Fruit fly (Drosophila melanogaster) whole organism, prepupa: ENCODE data around the gene CG31051.

Experiments used
- Blimp-1 ChIP-seq: fragments of 200-800 bp; sonication (Bioruptor generic); optimal IDR thresholded peaks from 3 replicates; lab custom pipeline; 2017; ENCODE audit warnings: missing biosample characterization, missing genetic modification characterization, mild to moderate bottlenecking, moderate library complexity, missing genetic modification reagents
- CG11294 ChIP-seq: fragments of 200-800 bp; sonication (Bioruptor generic); IDR thresholded peaks from 2 replicates; pipeline ENCODE4 v1.3.6; 2022; ENCODE audit warnings: missing biosample characterization, missing genetic modification characterization
- CG11762 ChIP-seq: fragments of 200-800 bp; sonication (Bioruptor generic); optimal IDR thresholded peaks from 3 replicates; lab custom pipeline; 2016; ENCODE audit warnings: missing biosample characterization, missing genetic modification characterization; ENCODE audit not compliant: insufficient read depth
- CG11902 ChIP-seq: fragments of 200-800 bp; sonication (Bioruptor generic); optimal IDR thresholded peaks from 3 replicates; lab custom pipeline; 2016; ENCODE audit warnings: missing biosample characterization, missing genetic modification characterization
- CG15336 ChIP-seq: fragments of 200-800 bp; sonication (Bioruptor generic); IDR thresholded peaks from 2 replicates; pipeline ENCODE4 v1.3.6; 2022; ENCODE audit warnings: missing biosample characterization, missing genetic modification characterization
- CG1621 ChIP-seq: fragments of 200-800 bp; sonication (Bioruptor generic); optimal IDR thresholded peaks from 3 replicates; lab custom pipeline; 2018; ENCODE audit warnings: missing biosample characterization, mild to moderate bottlenecking, missing genetic modification characterization
- CG16779 ChIP-seq: fragments of 200-800 bp; sonication (Bioruptor generic); optimal IDR thresholded peaks from 3 replicates; lab custom pipeline; 2017; ENCODE audit warnings: missing biosample characterization, mild to moderate bottlenecking, missing genetic modification characterization
- CG32006 ChIP-seq: fragments of 200-800 bp; sonication (Bioruptor generic); optimal IDR thresholded peaks from 3 replicates; lab custom pipeline; 2017; ENCODE audit warnings: missing biosample characterization, mild to moderate bottlenecking, missing genetic modification characterization
- CG3919 ChIP-seq: fragments of 200-800 bp; sonication (Bioruptor generic); optimal IDR thresholded peaks from 3 replicates; lab custom pipeline; 2016; ENCODE audit warnings: missing biosample characterization, missing genetic modification characterization
- CG4318 ChIP-seq: fragments of 200-800 bp; sonication (Bioruptor generic); optimal IDR thresholded peaks from 3 replicates; lab custom pipeline; 2017; ENCODE audit warnings: missing biosample characterization, mild to moderate bottlenecking, missing genetic modification characterization
- CG6792 ChIP-seq: fragments of 200-800 bp; sonication (Bioruptor generic); optimal IDR thresholded peaks from 3 replicates; lab custom pipeline; 2016; ENCODE audit warnings: missing biosample characterization, missing genetic modification characterization
- CG6808 ChIP-seq: fragments of 200-800 bp; sonication (Bioruptor generic); optimal IDR thresholded peaks from 3 replicates; lab custom pipeline; 2017; ENCODE audit warnings: missing biosample characterization, missing genetic modification characterization, mild to moderate bottlenecking, moderate library complexity, missing genetic modification reagents
- CG6854 ChIP-seq: fragments of 200-800 bp; sonication (Bioruptor generic); optimal IDR thresholded peaks from 2 replicates; lab custom pipeline; 2017; ENCODE audit warnings: missing biosample characterization, mild to moderate bottlenecking, missing genetic modification characterization
- CG8119 ChIP-seq: fragments of 200-800 bp; sonication (Bioruptor generic); IDR thresholded peaks from 3 replicates; pipeline ENCODE4 v1.3.6; 2022; ENCODE audit warnings: missing biosample characterization, missing genetic modification characterization
- CG8319 ChIP-seq: fragments of 200-800 bp; sonication (Bioruptor generic); optimal IDR thresholded peaks from 3 replicates; lab custom pipeline; 2016; ENCODE audit warnings: missing biosample characterization, missing genetic modification characterization
- CG8632 ChIP-seq: fragments of 200-800 bp; sonication (Bioruptor generic); optimal IDR thresholded peaks from 3 replicates; lab custom pipeline; 2016; ENCODE audit warnings: missing biosample characterization, missing genetic modification characterization
- CG9139 ChIP-seq: fragments of 200-800 bp; sonication (Bioruptor generic); optimal IDR thresholded peaks from 3 replicates; lab custom pipeline; 2017; ENCODE audit warnings: missing biosample characterization, mild to moderate bottlenecking, missing genetic modification characterization
- Eip78C ChIP-seq: fragments of 200-800 bp; sonication (Bioruptor generic); peaks from one replicate; lab custom pipeline; 2016; ENCODE audit warnings: missing biosample characterization, missing genetic modification characterization
- Eip93F ChIP-seq: fragments of 200-800 bp; sonication (Bioruptor generic); optimal IDR thresholded peaks from 2 replicates; lab custom pipeline; 2016; ENCODE audit warnings: missing biosample characterization, mild to moderate bottlenecking, missing genetic modification characterization
- Gug ChIP-seq: fragments of 200-800 bp; sonication (Bioruptor generic); IDR thresholded peaks from 2 replicates; pipeline ENCODE4 v1.3.6; 2022; ENCODE audit warnings: missing biosample characterization, missing genetic modification characterization
- Hr39 ChIP-seq: fragments of 200-800 bp; sonication (Bioruptor generic); optimal IDR thresholded peaks from 2 replicates; lab custom pipeline; 2016; ENCODE audit warnings: missing biosample characterization, missing genetic modification characterization
- Hr4 ChIP-seq: fragments of 200-800 bp; sonication (Bioruptor generic); optimal IDR thresholded peaks from 3 replicates; lab custom pipeline; 2016; ENCODE audit warnings: missing biosample characterization, missing genetic modification characterization
- Met ChIP-seq: fragments of 200-800 bp; sonication (Bioruptor generic); optimal IDR thresholded peaks from 3 replicates; lab custom pipeline; 2016; ENCODE audit warnings: missing biosample characterization, missing genetic modification characterization
- OdsH ChIP-seq: fragments of 200-800 bp; sonication (Bioruptor generic); optimal IDR thresholded peaks from 3 replicates; lab custom pipeline; 2016; ENCODE audit warnings: missing biosample characterization, missing genetic modification characterization
- Sox102F ChIP-seq: fragments of 200-800 bp; sonication (Bioruptor generic); optimal IDR thresholded peaks from 2 replicates; lab custom pipeline; 2016; ENCODE audit warnings: missing biosample characterization, mild to moderate bottlenecking, missing genetic modification characterization
- Sox14 ChIP-seq: fragments of 200-800 bp; sonication (Bioruptor generic); optimal IDR thresholded peaks from 3 replicates; lab custom pipeline; 2016; ENCODE audit warnings: missing biosample characterization, missing genetic modification characterization
- achi ChIP-seq: fragments of 200-800 bp; sonication (Bioruptor generic); optimal IDR thresholded peaks from 3 replicates; lab custom pipeline; 2016; ENCODE audit warnings: missing biosample characterization, missing genetic modification characterization
- dac ChIP-seq: fragments of 200-800 bp; sonication (Bioruptor generic); optimal IDR thresholded peaks from 2 replicates; lab custom pipeline; 2017; ENCODE audit warnings: missing biosample characterization, mild to moderate bottlenecking, missing genetic modification characterization
- dsx ChIP-seq: fragments of 200-800 bp; optimal IDR thresholded peaks from 3 replicates; lab custom pipeline; 2019; ENCODE audit warnings: missing biosample characterization, mild to moderate bottlenecking, missing genetic modification characterization, moderate library complexity; ENCODE audit not compliant: poor library complexity, severe bottlenecking
- eg ChIP-seq: fragments of 200-800 bp; sonication (Bioruptor generic); IDR thresholded peaks from 3 replicates; pipeline ENCODE4 v1.3.6; 2022; ENCODE audit warnings: missing biosample characterization, missing genetic modification characterization
- esn ChIP-seq: fragments of 200-800 bp; sonication (Bioruptor generic); optimal IDR thresholded peaks from 2 replicates; lab custom pipeline; 2016; ENCODE audit warnings: missing biosample characterization, mild to moderate bottlenecking, missing genetic modification characterization, moderate library complexity
- fd85E ChIP-seq: fragments of 200-800 bp; sonication (Bioruptor generic); optimal IDR thresholded peaks from 3 replicates; lab custom pipeline; 2016; ENCODE audit warnings: missing biosample characterization, missing genetic modification characterization
- fkh ChIP-seq: fragments of 200-800 bp; sonication (Bioruptor generic); optimal IDR thresholded peaks from 3 replicates; lab custom pipeline; 2017; ENCODE audit warnings: missing biosample characterization, mild to moderate bottlenecking, missing genetic modification characterization, moderate library complexity
- lz ChIP-seq: fragments of 200-800 bp; sonication (Bioruptor generic); optimal IDR thresholded peaks from 3 replicates; lab custom pipeline; 2016; ENCODE audit warnings: missing biosample characterization, missing genetic modification characterization
- net ChIP-seq: fragments of 200-800 bp; sonication (Bioruptor generic); optimal IDR thresholded peaks from 3 replicates; lab custom pipeline; 2016; ENCODE audit warnings: missing biosample characterization, missing genetic modification characterization
- pdm3 ChIP-seq: fragments of 200-800 bp; sonication (Bioruptor generic); optimal IDR thresholded peaks from 3 replicates; lab custom pipeline; 2016; ENCODE audit warnings: missing biosample characterization, missing genetic modification characterization
- salr ChIP-seq, 2 experiments: fragments of 200-800 bp; sonication (Bioruptor generic); optimal IDR thresholded peaks; 3 replicates each; lab custom pipeline; 2016 to 2018; ENCODE audit warnings: missing biosample characterization in 2 of 2, missing genetic modification characterization in 2 of 2, mild to moderate bottlenecking in 1 of 2
- spab ChIP-seq: fragments of 200-800 bp; sonication (Bioruptor generic); optimal IDR thresholded peaks from 2 replicates; lab custom pipeline; 2017; ENCODE audit warnings: missing biosample characterization, mild to moderate bottlenecking, missing genetic modification characterization, missing genetic modification reagents
- svp ChIP-seq: fragments of 200-800 bp; sonication (Bioruptor generic); peaks from one replicate; lab custom pipeline; 2016; ENCODE audit warnings: missing biosample characterization, missing genetic modification characterization
- topi ChIP-seq: fragments of 200-800 bp; sonication (Bioruptor generic); optimal IDR thresholded peaks from 3 replicates; lab custom pipeline; 2016; ENCODE audit warnings: missing biosample characterization, missing genetic modification characterization
- vri ChIP-seq: fragments of 200-800 bp; sonication (Bioruptor generic); optimal IDR thresholded peaks from 3 replicates; lab custom pipeline; 2016; ENCODE audit warnings: missing biosample characterization, mild to moderate bottlenecking, missing genetic modification characterization

CG31051 gene

dm6 chr3R:28540274-28541177 lies 20.2 kb upstream of the CG31051 start, which contains the start of gene Ppn (continued):
- TF ChIP-seq topi (no peak), Hr4 (no peak), CG6808 (GFP tag; lab: Kevin White, UChicago) (peak; percentile 22), pdm3 (GFP tag; lab: Kevin White, UChicago) (no peak), spab (GFP tag; lab: Kevin White, UChicago) (no peak), salr (GFP tag; optimal IDR thresholded peaks at IDR 0.05; lab: Kevin White, UChicago) (no peak), dac (GFP tag; lab: Kevin White, UChicago) (no peak), CG11902 (GFP tag; lab: Kevin White, UChicago) (no peak), CG8632 (GFP tag; lab: Kevin White, UChicago) (no peak), OdsH (GFP tag; lab: Kevin White, UChicago) (no peak), achi (no peak), lz (GFP tag; lab: Kevin White, UChicago) (no peak), CG11762 (GFP tag; lab: Kevin White, UChicago) (no peak), Eip93F (no peak), Eip78C (GFP tag; lab: Kevin White, UChicago) (peak; percentile 65), CG32006 (GFP tag; lab: Kevin White, UChicago) (no peak), CG3919 (GFP tag; lab: Kevin White, UChicago) (no peak), svp (GFP tag; lab: Kevin White, UChicago) (peak; percentile 62), Gug (GFP tag; lab: Robert Waterston, UW) (no peak), net (GFP tag; lab: Kevin White, UChicago) (no peak), vri (GFP tag; lab: Kevin White, UChicago) (no peak), CG6792 (GFP tag; lab: Kevin White, UChicago) (no peak), CG9139 (peak; percentile 12), Hr39 (GFP tag; lab: Kevin White, UChicago) (no peak), fd85E (GFP tag; lab: Kevin White, UChicago) (no peak), CG15336 (GFP tag; lab: Robert Waterston, UW) (no peak)

- peak; percentile 50 for TF ChIP-seq Eip78C (GFP tag; lab: Kevin White, UChicago)
- no peak for TF ChIP-seq CG3919 (GFP tag; lab: Kevin White, UChicago)
- peak; percentile 12 for TF ChIP-seq Met (GFP tag; lab: Kevin White, UChicago)
- peak; percentile 36 for TF ChIP-seq esn (GFP tag; lab: Kevin White, UChicago)
- TF ChIP-seq Blimp-1 (GFP tag; lab: Kevin White, UChicago) = peak; percentile 16
- no peak for TF ChIP-seq CG16779
- peak; percentile 47 for TF ChIP-seq Sox102F
- TF ChIP-seq OdsH (GFP tag; lab: Kevin White, UChicago) = no peak
- TF ChIP-seq svp (GFP tag; lab: Kevin White, UChicago) = peak; percentile 73
- TF ChIP-seq CG6854 (GFP tag; lab: Kevin White, UChicago) = no peak
- no peak for TF ChIP-seq salr (GFP tag; optimal IDR thresholded peaks at IDR 0.05; lab: Kevin White, UChicago)
- no peak for TF ChIP-seq CG8119 (GFP tag; lab: Robert Waterston, UW)
These were observed 16.5 kb upstream of the CG31051 start for dm6 chr3R:28536794-28537193.

dm6 chr3R:28486653-28487052 lies 33.7 kb downstream of the CG31051 start, which contains the start of gene Dhc98D:
Dhc98D (plus strand) TSS chr3R:28486953.
- TF ChIP-seq CG4318 (GFP tag; lab: Kevin White, UChicago) (no peak), Met (GFP tag; lab: Kevin White, UChicago) (no peak), CG8319 (GFP tag; lab: Kevin White, UChicago) (no peak), CG16779 (no peak), net (GFP tag; lab: Kevin White, UChicago) (no peak), fd85E (GFP tag; lab: Kevin White, UChicago) (no peak), CG11294 (GFP tag; lab: Robert Waterston, UW) (no peak), CG3919 (GFP tag; lab: Kevin White, UChicago) (no peak), Hr39 (GFP tag; lab: Kevin White, UChicago) (no peak), CG9139 (no peak), Sox14 (GFP tag; lab: Kevin White, UChicago) (no peak), OdsH (GFP tag; lab: Kevin White, UChicago) (no peak), eg (GFP tag; lab: Robert Waterston, UW) (no peak), Gug (GFP tag; lab: Robert Waterston, UW) (no peak), dsx (GFP tag; lab: Kevin White, UChicago) (no peak), CG1621 (no peak), Sox102F (no peak), Blimp-1 (GFP tag; lab: Kevin White, UChicago) (no peak), fkh (GFP tag; lab: Kevin White, UChicago) (no peak)
